Worm (Caenorhabditis elegans) whole organism, L4/young adult: Measurements from ENCODE around the gene cest-2.3.
"Not testable (repeated sequence)": the region's sequence is repeated elsewhere in the genome, so short reads cannot be mapped to it uniquely, and the experiment has no call there.

Experiments
- W03F9.2 ChIP-seq: fragments of 150-350 bp; optimal IDR thresholded peaks from 2 replicates; lab custom pipeline; 2014; ENCODE audit warnings: missing biosample characterization, missing genetic modification characterization
- dao-5 ChIP-seq: sonication (generic microtip); optimal IDR thresholded peaks from 2 replicates; lab custom pipeline; 2016; ENCODE audit warnings: missing genotype, missing genetic modification characterization, moderate library complexity, missing compliant biosample characterization
- him-1 ChIP-seq: sonication (generic microtip); optimal IDR thresholded peaks from 2 replicates; lab custom pipeline; 2016; ENCODE audit warnings: missing genotype, missing genetic modification reagents, missing genetic modification characterization, missing compliant biosample characterization

Gene cest-2.3

DNA sequence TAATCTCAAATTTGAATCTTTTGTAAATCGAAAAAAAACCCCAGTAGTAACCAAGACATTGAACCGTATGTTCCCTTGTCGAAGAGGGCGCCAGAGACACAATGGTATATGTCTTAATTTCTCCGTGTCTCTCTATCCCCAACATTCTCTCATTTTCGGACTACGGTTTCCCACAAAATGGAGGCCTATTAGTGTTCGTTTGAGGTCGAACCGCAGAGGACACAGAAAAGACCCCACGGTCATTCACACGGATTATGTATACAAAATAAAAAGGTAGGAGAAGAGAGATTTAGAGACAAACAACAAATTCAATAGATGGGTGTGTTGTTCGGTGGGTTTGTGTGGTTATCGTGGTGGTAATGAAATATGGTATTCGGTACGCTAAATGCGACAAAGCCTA is 31.8 kb downstream of the cest-2.3 start:
- TF ChIP-seq W03F9.2 (tag; lab: Kevin White, UChicago), result no peak
- no peak for TF ChIP-seq dao-5 (tag; lab: Kevin White, UChicago)
- no peak for TF ChIP-seq him-1 (tag; lab: Kevin White, UChicago)

- TF ChIP-seq him-1 (tag; lab: Kevin White, UChicago) (no peak), W03F9.2 (tag; lab: Kevin White, UChicago) (no peak), dao-5 (tag; lab: Kevin White, UChicago) (no peak)
Observed at ce11 chrV:14149125-14149524, 33.6 kb downstream of the cest-2.3 start.

- TF ChIP-seq W03F9.2 (tag; lab: Kevin White, UChicago) (no peak), dao-5 (tag; lab: Kevin White, UChicago) (no peak), him-1 (tag; lab: Kevin White, UChicago) (no peak)
Observed at ce11 chrV:14147114-14147513, 35.6 kb downstream of the cest-2.3 start.

DNA sequence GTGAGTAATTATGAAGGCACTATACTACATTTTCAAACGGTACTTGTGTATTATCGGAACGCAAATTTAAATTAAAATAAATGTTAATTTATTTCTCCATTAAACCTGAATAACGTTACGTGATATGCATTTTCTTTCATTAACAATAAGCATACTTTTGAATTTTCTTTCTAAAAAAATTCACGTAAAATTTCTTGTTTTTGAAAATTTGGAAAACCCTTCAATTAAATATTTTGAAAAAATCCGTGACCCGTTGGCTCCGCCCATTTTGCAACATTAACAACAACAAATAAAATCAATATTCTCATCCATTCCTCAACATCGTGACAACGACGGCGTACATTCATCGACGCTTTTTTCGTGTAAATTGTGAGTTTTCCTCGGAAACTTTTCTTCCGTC is 36.6 kb downstream of the cest-2.3 start, which contains the start of gene acs-10:
TSS of gene acs-10 (plus strand) at position 301 of the 400 bp plus-strand sequence.
- TF ChIP-seq W03F9.2 (tag; lab: Kevin White, UChicago), result no peak
- no peak for TF ChIP-seq dao-5 (tag; lab: Kevin White, UChicago)
- no peak for TF ChIP-seq him-1 (tag; lab: Kevin White, UChicago)

ce11 chrV:14145267-14145666 is 37.5 kb downstream of the cest-2.3 start, which contains the start of gene par-1:
Gene par-1, minus strand, starts transcription at chrV:14145367.
- no peak for TF ChIP-seq dao-5 (tag; lab: Kevin White, UChicago)
- TF ChIP-seq W03F9.2 (tag; lab: Kevin White, UChicago), result no peak
- TF ChIP-seq him-1 (tag; lab: Kevin White, UChicago), result no peak

ce11 chrV:14143634-14144033 is 39.1 kb downstream of the cest-2.3 start:
- TF ChIP-seq W03F9.2 (tag; lab: Kevin White, UChicago), result peak; percentile 7
- no peak for TF ChIP-seq dao-5 (tag; lab: Kevin White, UChicago)
- TF ChIP-seq him-1 (tag; lab: Kevin White, UChicago), result peak; percentile 79

- TF ChIP-seq him-1 (tag; lab: Kevin White, UChicago), result no peak
- TF ChIP-seq dao-5 (tag; lab: Kevin White, UChicago), result no peak
- TF ChIP-seq W03F9.2 (tag; lab: Kevin White, UChicago), result no peak
Observed at ce11 chrV:14141846-14142245, 40.9 kb downstream of the cest-2.3 start.

- TF ChIP-seq him-1 (tag; lab: Kevin White, UChicago), result no peak
- TF ChIP-seq dao-5 (tag; lab: Kevin White, UChicago), result no peak
- no peak for TF ChIP-seq W03F9.2 (tag; lab: Kevin White, UChicago)
Observed at ce11 chrV:14140733-14141132, 42.0 kb downstream of the cest-2.3 start.

DNA sequence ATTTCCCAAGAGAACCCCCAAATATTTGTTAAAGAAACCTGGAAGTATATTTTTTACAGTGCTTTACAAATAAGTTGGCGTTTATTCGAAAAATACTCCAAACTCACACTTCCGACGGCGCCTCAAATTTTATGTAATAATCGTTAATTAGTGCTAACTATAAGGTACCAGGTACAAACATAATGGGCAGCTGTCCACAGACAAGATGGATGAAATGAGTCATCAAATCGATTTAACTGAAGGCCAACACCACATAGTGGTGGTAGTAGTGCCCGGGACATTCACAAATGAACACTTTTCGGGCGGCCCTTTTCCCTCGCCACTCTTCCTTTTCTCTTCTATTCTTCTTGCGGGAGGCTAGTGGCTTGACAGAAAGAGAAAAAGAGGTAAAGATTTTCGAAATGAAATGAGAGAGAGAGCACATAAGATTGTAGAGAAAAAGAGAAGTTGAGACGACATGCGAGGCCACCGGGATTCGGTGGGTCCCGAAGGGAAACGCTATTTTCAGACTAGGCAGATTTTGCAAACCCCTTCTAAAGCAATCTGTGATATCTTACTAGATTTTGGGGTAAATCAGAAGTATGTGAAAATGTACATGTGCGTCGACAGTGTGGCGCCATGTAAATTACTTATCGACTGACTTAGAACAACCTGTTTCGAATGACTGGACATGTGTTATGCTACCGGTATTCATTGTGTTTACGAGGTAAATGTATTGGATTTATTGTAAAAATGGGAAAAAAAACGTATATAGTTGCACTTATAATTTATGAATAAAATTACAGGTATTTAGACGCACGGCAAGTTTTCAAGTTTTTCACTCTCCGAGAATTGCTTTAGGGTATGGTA is 43.3 kb downstream of the cest-2.3 start:
- TF ChIP-seq him-1 (tag; lab: Kevin White, UChicago) (no peak), dao-5 (tag; lab: Kevin White, UChicago) (no peak), W03F9.2 (tag; lab: Kevin White, UChicago) (no peak)

DNA sequence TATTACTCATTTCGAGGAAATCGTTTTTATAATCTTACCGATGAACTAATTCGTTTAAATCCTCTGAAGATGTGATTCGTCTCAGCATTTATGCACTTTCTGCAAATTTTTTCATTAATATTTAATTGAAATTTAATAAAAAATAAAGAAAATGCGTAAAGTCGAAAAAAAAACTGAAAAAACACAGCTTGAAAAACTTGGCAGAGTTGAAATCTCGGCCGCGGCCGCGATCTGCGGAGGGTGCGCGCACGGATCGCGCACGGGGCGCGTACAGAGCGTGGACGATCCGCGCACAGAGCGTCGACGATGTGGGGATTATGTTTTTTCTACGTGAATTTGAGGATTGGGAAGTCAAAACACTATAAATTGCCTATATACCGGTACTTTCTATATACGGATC is 45.0 kb downstream of the cest-2.3 start, which contains the start of gene AH10.4:
TSS of gene AH10.4 (minus strand) at position 101 of the 400 bp plus-strand sequence.
- TF ChIP-seq dao-5, W03F9.2, him-1 (tag; lab: Kevin White, UChicago): not testable (repeated sequence)

ce11 chrV:14136152-14136551 is 46.6 kb downstream of the cest-2.3 start:
- TF ChIP-seq him-1 (tag; lab: Kevin White, UChicago) (no peak), W03F9.2 (tag; lab: Kevin White, UChicago) (no peak)

DNA sequence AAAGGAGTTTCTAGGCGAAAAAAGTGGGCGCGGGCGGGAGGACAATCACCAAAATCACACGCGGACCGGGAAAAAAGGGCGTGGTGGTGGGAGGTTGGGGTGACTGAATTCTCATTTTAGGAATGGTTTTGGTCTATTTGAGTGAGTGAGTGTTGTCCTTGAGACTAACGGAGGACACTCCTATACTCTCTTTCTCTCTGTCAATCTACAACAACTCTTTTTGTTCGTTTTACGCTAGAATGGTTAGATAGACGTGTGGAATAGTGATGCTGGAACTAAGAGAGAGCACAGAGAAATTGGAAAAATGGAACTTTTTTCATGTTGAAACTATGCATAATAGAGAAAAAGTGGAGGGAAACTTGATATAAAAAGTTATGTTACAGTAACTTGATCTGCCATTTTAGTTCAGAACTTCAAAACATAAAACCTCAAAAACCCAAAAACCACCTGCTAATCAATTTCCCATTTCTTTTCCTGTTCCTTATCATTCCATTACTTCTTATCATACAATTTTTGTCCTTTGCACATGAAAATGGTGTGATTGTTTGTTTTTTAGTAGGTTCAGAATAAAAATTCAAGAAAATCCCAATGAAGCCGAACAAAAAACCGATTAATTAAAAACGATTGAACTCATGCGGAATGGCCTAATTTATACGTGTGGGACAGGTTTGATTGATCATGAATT is 47.9 kb downstream of the cest-2.3 start:
- TF ChIP-seq dao-5 (tag; lab: Kevin White, UChicago), result no peak
- no peak for TF ChIP-seq him-1 (tag; lab: Kevin White, UChicago)
- no peak for TF ChIP-seq W03F9.2 (tag; lab: Kevin White, UChicago)
